Fruit fly (Drosophila melanogaster) whole organism, embryonic: ENCODE measurements around the gene Prp3.
A peak's percentile ranks its signal among the peaks of the same experiment; 100 is the strongest.

Experiments used
- Atf-2 ChIP-seq: fragments of 200-800 bp; sonication (Bioruptor generic); optimal IDR thresholded peaks from 2 replicates; lab custom pipeline; 2016; ENCODE audit warnings: missing biosample characterization, missing genetic modification characterization
- Blimp-1 ChIP-seq: fragments of 200-800 bp; sonication (Bioruptor generic); optimal IDR thresholded peaks from 3 replicates; lab custom pipeline; 2018; ENCODE audit warnings: missing biosample characterization, missing genetic modification characterization, mild to moderate bottlenecking, moderate library complexity, missing genetic modification reagents
- CG10565 ChIP-seq: fragments of 200-800 bp; sonication (Bioruptor generic); optimal IDR thresholded peaks from 3 replicates; lab custom pipeline; 2016; ENCODE audit warnings: missing biosample characterization, mild to moderate bottlenecking, missing genetic modification characterization
- CG11456 ChIP-seq: fragments of 200-800 bp; sonication (Bioruptor generic); IDR thresholded peaks from 3 replicates; pipeline ENCODE4 v1.3.6; 2022; ENCODE audit warnings: missing biosample characterization, missing genetic modification characterization
- CG11560 ChIP-seq: fragments of 200-800 bp; sonication (Bioruptor generic); IDR thresholded peaks from 3 replicates; pipeline ENCODE4 v1.3.6; 2022; ENCODE audit warnings: missing biosample characterization, missing genetic modification characterization
- CG11695 ChIP-seq: fragments of 200-800 bp; sonication (Bioruptor generic); IDR thresholded peaks from 3 replicates; pipeline ENCODE4 v1.3.6; 2022; ENCODE audit warnings: missing biosample characterization, missing genetic modification characterization
- CG13123 ChIP-seq: fragments of 200-800 bp; sonication (Bioruptor generic); optimal IDR thresholded peaks from 2 replicates; lab custom pipeline; 2016; ENCODE audit warnings: missing biosample characterization, missing genetic modification characterization
- CG13624 ChIP-seq: fragments of 200-800 bp; sonication (Bioruptor generic); optimal IDR thresholded peaks from 2 replicates; lab custom pipeline; 2016; ENCODE audit warnings: missing biosample characterization, missing genetic modification characterization
- CG14050 ChIP-seq: fragments of 200-800 bp; sonication (Bioruptor generic); IDR thresholded peaks from 3 replicates; pipeline ENCODE4 v1.3.6; 2022; ENCODE audit warnings: missing biosample characterization, missing genetic modification characterization
- CG1603 ChIP-seq: fragments of 200-800 bp; sonication (Bioruptor generic); optimal IDR thresholded peaks from 2 replicates; lab custom pipeline; 2019; ENCODE audit warnings: missing biosample characterization, mild to moderate bottlenecking, missing genetic modification characterization, moderate library complexity
- CG16779 ChIP-seq: fragments of 200-800 bp; sonication (Bioruptor generic); IDR thresholded peaks from 2 replicates; pipeline ENCODE4 v1.3.6; 2022; ENCODE audit warnings: missing biosample characterization, missing genetic modification characterization
- CG17186 ChIP-seq: fragments of 200-800 bp; sonication (Bioruptor generic); optimal IDR thresholded peaks from 3 replicates; lab custom pipeline; 2017; ENCODE audit warnings: missing biosample characterization, missing genetic modification reagents, missing genetic modification characterization
- CG1792 ChIP-seq: fragments of 200-800 bp; sonication (Bioruptor generic); optimal IDR thresholded peaks from 2 replicates; lab custom pipeline; 2016; ENCODE audit warnings: missing biosample characterization, missing genetic modification characterization
- CG18619 ChIP-seq: fragments of 200-800 bp; sonication (Bioruptor generic); optimal IDR thresholded peaks from 3 replicates; lab custom pipeline; 2017; ENCODE audit warnings: missing biosample characterization, mild to moderate bottlenecking, missing genetic modification characterization
- CG2129 ChIP-seq: fragments of 200-800 bp; sonication (Bioruptor generic); IDR thresholded peaks from 2 replicates; pipeline ENCODE4 v1.3.6; 2022; ENCODE audit warnings: missing biosample characterization, missing genetic modification characterization; ENCODE audit not compliant: partially characterized antibody
- CG2199 ChIP-seq: fragments of 200-800 bp; sonication (Bioruptor generic); IDR thresholded peaks from 3 replicates; pipeline ENCODE4 v1.3.6; 2022; ENCODE audit warnings: missing biosample characterization, missing genetic modification characterization
- CG3163 ChIP-seq: fragments of 200-800 bp; sonication (Bioruptor generic); optimal IDR thresholded peaks from 3 replicates; lab custom pipeline; 2016; ENCODE audit warnings: missing biosample characterization, missing genetic modification characterization
- CG3281 ChIP-seq: fragments of 200-800 bp; sonication (Bioruptor generic); optimal IDR thresholded peaks from 3 replicates; lab custom pipeline; 2017; ENCODE audit warnings: missing biosample characterization, mild to moderate bottlenecking, missing genetic modification characterization
- CG7963 ChIP-seq: fragments of 200-800 bp; sonication (Bioruptor generic); IDR thresholded peaks from 3 replicates; pipeline ENCODE4 v1.3.6; 2022; ENCODE audit warnings: missing biosample characterization, missing genetic modification characterization; ENCODE audit not compliant: partially characterized antibody
- CG8388 ChIP-seq: fragments of 200-800 bp; sonication (Bioruptor generic); optimal IDR thresholded peaks from 2 replicates; lab custom pipeline; 2019; ENCODE audit warnings: missing biosample characterization, mild to moderate bottlenecking, missing genetic modification characterization, moderate library complexity
- CG9797 ChIP-seq: fragments of 200-800 bp; sonication (Bioruptor generic); optimal IDR thresholded peaks from 3 replicates; lab custom pipeline; 2018; ENCODE audit warnings: missing biosample characterization, mild to moderate bottlenecking, missing genetic modification characterization
- Dfd ChIP-seq, 2 experiments: fragments of >200 bp; optimal IDR thresholded peaks; 2 replicates each; lab custom pipeline; 2017; ENCODE audit warnings: missing biosample characterization in 2 of 2, missing genetic modification characterization in 2 of 2
- Drgx ChIP-seq: fragments of 200-800 bp; sonication (Bioruptor generic); IDR thresholded peaks from 2 replicates; pipeline ENCODE4 v1.3.6; 2022; ENCODE audit warnings: missing biosample characterization, missing genetic modification characterization
- ERR ChIP-seq: fragments of 200-800 bp; sonication (Bioruptor generic); optimal IDR thresholded peaks from 2 replicates; lab custom pipeline; 2016; ENCODE audit warnings: missing biosample characterization, missing genetic modification characterization
- HLHmδ ChIP-seq: fragments of 200-800 bp; sonication (Bioruptor generic); optimal IDR thresholded peaks from 2 replicates; lab custom pipeline; 2018; ENCODE audit warnings: missing biosample characterization, mild to moderate bottlenecking, missing genetic modification characterization, moderate library complexity
- Hand ChIP-seq: fragments of 200-800 bp; sonication (Bioruptor generic); optimal IDR thresholded peaks from 2 replicates; lab custom pipeline; 2017; ENCODE audit warnings: mild to moderate bottlenecking, missing biosample characterization, missing genetic modification reagents, missing genetic modification characterization
- Kr ChIP-seq: fragments of 200-800 bp; sonication (Bioruptor generic); optimal IDR thresholded peaks from 2 replicates; lab custom pipeline; 2017; ENCODE audit warnings: missing biosample characterization, mild to moderate bottlenecking, missing genetic modification characterization
- Mad ChIP-seq: fragments of 200-800 bp; sonication (Bioruptor generic); optimal IDR thresholded peaks from 2 replicates; lab custom pipeline; 2016; ENCODE audit warnings: missing biosample characterization, missing genetic modification characterization
- NFAT ChIP-seq: fragments of 200-800 bp; sonication (Bioruptor generic); IDR thresholded peaks from 2 replicates; pipeline ENCODE4 v1.3.6; 2022; ENCODE audit warnings: missing biosample characterization, missing genetic modification characterization
- Opbp ChIP-seq: fragments of 200-800 bp; sonication (Bioruptor generic); IDR thresholded peaks from 3 replicates; pipeline ENCODE4 v1.3.6; 2022; ENCODE audit warnings: missing biosample characterization, missing genetic modification characterization; ENCODE audit not compliant: partially characterized antibody
- Usf ChIP-seq: fragments of 200-800 bp; sonication (Bioruptor generic); optimal IDR thresholded peaks from 2 replicates; lab custom pipeline; 2017; ENCODE audit warnings: missing genotype, missing biosample characterization, missing genetic modification characterization
- az2 ChIP-seq: fragments of 200-800 bp; sonication (Bioruptor generic); optimal IDR thresholded peaks from 3 replicates; lab custom pipeline; 2016; ENCODE audit warnings: missing biosample characterization, missing genetic modification characterization
- cg ChIP-seq: fragments of 200-800 bp; sonication (Bioruptor generic); optimal IDR thresholded peaks from 3 replicates; lab custom pipeline; 2019; ENCODE audit warnings: missing biosample characterization, mild to moderate bottlenecking, missing genetic modification characterization, moderate library complexity
- da ChIP-seq: fragments of 200-800 bp; sonication (Bioruptor generic); optimal IDR thresholded peaks from 2 replicates; lab custom pipeline; 2016; ENCODE audit warnings: missing biosample characterization, missing genetic modification characterization
- danr ChIP-seq: fragments of 200-800 bp; sonication (Bioruptor generic); IDR thresholded peaks from 2 replicates; pipeline ENCODE4 v1.3.6; 2022; ENCODE audit warnings: missing biosample characterization, missing genetic modification characterization
- emc ChIP-seq: fragments of 200-800 bp; sonication (Bioruptor generic); optimal IDR thresholded peaks from 2 replicates; lab custom pipeline; 2016; ENCODE audit warnings: missing biosample characterization, missing genetic modification characterization
- esg ChIP-seq: fragments of 200-800 bp; sonication (Bioruptor generic); conservative IDR thresholded peaks from 2 replicates; pipeline ENCODE4 v1.3.6; 2022; ENCODE audit warnings: missing biosample characterization, missing genetic modification characterization
- exex ChIP-seq: fragments of 200-800 bp; sonication (Bioruptor generic); optimal IDR thresholded peaks from 4 replicates; lab custom pipeline; 2018; ENCODE audit warnings: missing biosample characterization, mild to moderate bottlenecking, missing genetic modification characterization, moderate library complexity
- jing ChIP-seq: fragments of 200-800 bp; sonication (Bioruptor generic); optimal IDR thresholded peaks from 2 replicates; lab custom pipeline; 2018; ENCODE audit warnings: missing biosample characterization, mild to moderate bottlenecking, missing genetic modification characterization
- mirr ChIP-seq: fragments of 200-800 bp; sonication (Bioruptor generic); optimal IDR thresholded peaks from 3 replicates; lab custom pipeline; 2018; ENCODE audit warnings: missing biosample characterization, mild to moderate bottlenecking, missing genetic modification characterization
- nerfin-2 ChIP-seq: fragments of 200-800 bp; sonication (Bioruptor generic); IDR thresholded peaks from 2 replicates; pipeline ENCODE4 v1.3.6; 2022; ENCODE audit warnings: missing biosample characterization, missing genetic modification characterization; ENCODE audit not compliant: partially characterized antibody
- pfk ChIP-seq: fragments of 200-800 bp; sonication (Bioruptor generic); optimal IDR thresholded peaks from 2 replicates; lab custom pipeline; 2018; ENCODE audit warnings: missing biosample characterization, mild to moderate bottlenecking, missing genetic modification characterization, moderate library complexity
- phol ChIP-seq: fragments of 200-800 bp; sonication (Bioruptor generic); optimal IDR thresholded peaks from 3 replicates; lab custom pipeline; 2018; ENCODE audit warnings: missing biosample characterization, mild to moderate bottlenecking, missing genetic modification characterization, moderate library complexity
- pzg ChIP-seq: fragments of 200-800 bp; sonication (Bioruptor generic); optimal IDR thresholded peaks from 3 replicates; lab custom pipeline; 2018; ENCODE audit warnings: missing biosample characterization, mild to moderate bottlenecking, missing genetic modification characterization, moderate library complexity
- scrt ChIP-seq: fragments of 200-800 bp; sonication (Bioruptor generic); optimal IDR thresholded peaks from 2 replicates; lab custom pipeline; 2018; ENCODE audit warnings: missing biosample characterization, mild to moderate bottlenecking, missing genetic modification characterization, moderate library complexity
- seq ChIP-seq: fragments of 200-800 bp; sonication (Bioruptor generic); IDR thresholded peaks from 2 replicates; pipeline ENCODE4 v1.3.6; 2022; ENCODE audit warnings: missing biosample characterization, missing genetic modification characterization
- slou ChIP-seq: fragments of 200-800 bp; sonication (Bioruptor generic); optimal IDR thresholded peaks from 3 replicates; lab custom pipeline; 2016; ENCODE audit warnings: missing biosample characterization, missing genetic modification characterization
- wek ChIP-seq: fragments of 200-800 bp; sonication (Bioruptor generic); optimal IDR thresholded peaks from 3 replicates; lab custom pipeline; 2018; ENCODE audit warnings: missing biosample characterization, mild to moderate bottlenecking, missing genetic modification characterization, moderate library complexity
- yki ChIP-seq: fragments of >200 bp; optimal IDR thresholded peaks from 3 replicates; lab custom pipeline; 2018

The Prp3 gene

DNA sequence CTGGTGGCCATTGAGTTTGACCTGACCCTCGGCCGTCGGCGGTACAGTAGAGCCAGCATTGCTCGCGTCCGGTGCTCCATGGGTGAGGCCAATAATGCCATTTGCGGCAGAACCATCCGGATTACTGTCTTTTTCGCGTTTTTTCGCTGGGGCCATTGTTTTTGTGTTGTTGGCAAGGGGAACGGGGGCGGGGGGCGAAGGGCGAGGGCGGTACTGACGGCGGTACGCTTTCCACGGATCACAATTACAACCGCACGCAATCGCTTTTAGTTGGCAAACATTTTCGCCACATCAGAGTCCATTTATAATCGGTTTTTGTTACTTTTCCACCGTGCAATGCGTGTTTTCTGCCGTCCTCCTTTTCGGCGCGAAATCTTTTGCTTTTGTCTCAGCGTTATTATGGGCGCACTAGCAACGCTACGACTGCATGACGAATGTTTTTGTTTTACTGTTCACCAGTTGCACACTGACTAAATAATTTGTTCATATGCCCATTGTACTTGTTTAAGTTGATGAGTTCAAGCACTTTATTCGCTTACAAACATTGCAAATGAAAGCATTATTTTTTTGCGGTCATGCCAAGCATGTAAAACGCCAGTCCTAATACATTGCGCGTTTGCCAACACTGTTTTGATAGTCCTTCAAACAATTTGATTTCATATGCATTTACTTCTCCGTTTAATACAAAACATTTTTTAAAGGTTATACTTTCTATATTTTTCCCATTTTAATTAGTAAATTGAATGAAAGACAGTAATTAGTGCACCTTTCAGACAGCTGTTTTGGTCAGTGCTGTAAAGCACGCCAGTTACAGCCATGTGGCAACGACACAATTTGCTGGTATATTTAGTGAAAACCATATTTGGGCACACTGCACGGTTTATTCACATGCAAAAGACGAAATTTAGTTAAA is 13.0 kb downstream of the Prp3 start, which contains the start of gene Pfdn6 (continued):
- TF ChIP-seq NFAT (GFP tag; lab: Robert Waterston, UW) (peak; percentile 51; the same call in 1 of the 2 replicates), CG9797 (GFP tag; lab: Kevin White, UChicago) (peak; percentile 87), Atf-2 (GFP tag; lab: Kevin White, UChicago) (peak; percentile 77), jing (GFP tag; lab: Kevin White, UChicago) (peak; percentile 39), CG10565 (GFP tag; lab: Kevin White, UChicago) (no peak), CG3281 (GFP tag; lab: Kevin White, UChicago) (peak; percentile 66), pzg (peak; percentile 85), CG18619 (GFP tag; lab: Kevin White, UChicago) (peak; percentile 81), yki (lab: Kevin White, UChicago) (no peak), da (GFP tag; lab: Kevin White, UChicago) (peak; percentile 68), CG1792 (GFP tag; lab: Kevin White, UChicago) (peak; percentile 95), cg (GFP tag; lab: Kevin White, UChicago) (no peak), CG2199 (GFP tag; lab: Robert Waterston, UW) (no peak), Usf (peak; percentile 17), nerfin-2 (GFP tag; lab: Robert Waterston, UW) (peak; percentile 76), CG7963 (GFP tag; lab: Robert Waterston, UW) (peak; percentile 60; the same call in 1 of the 3 replicates), pfk (no peak), Hand (no peak), esg (GFP tag; lab: Robert Waterston, UW) (peak; percentile 83), emc (GFP tag; lab: Kevin White, UChicago) (peak; percentile 74), CG13123 (GFP tag; lab: Kevin White, UChicago) (peak; percentile 13), CG1603 (tag; lab: Kevin White, UChicago) (peak; percentile 89), Opbp (GFP tag; lab: Robert Waterston, UW) (peak; percentile 71), CG2129 (GFP tag; lab: Robert Waterston, UW) (no peak), az2 (GFP tag; lab: Kevin White, UChicago) (peak; percentile 64), phol (tag; lab: Kevin White, UChicago) (peak; percentile 96), Dfd (GFP tag; optimal IDR thresholded peaks at IDR 0.05; lab: Kevin White, UChicago) (peak in 1 of 2 experiments; percentile 26), ERR (GFP tag; lab: Kevin White, UChicago) (no peak), CG11695 (GFP tag; lab: Robert Waterston, UW) (no peak), CG14050 (peak; percentile 72), CG17186 (GFP tag; lab: Kevin White, UChicago) (peak; percentile 60), CG8388 (GFP tag; lab: Kevin White, UChicago) (no peak), CG11560 (tag; lab: Robert Waterston, UW) (no peak), Drgx (GFP tag; lab: Robert Waterston, UW) (peak; percentile 55; the same call in 1 of the 2 replicates), exex (no peak), scrt (GFP tag; lab: Kevin White, UChicago) (no peak), mirr (GFP tag; lab: Kevin White, UChicago) (peak; percentile 43), HLHmδ (GFP tag; lab: Kevin White, UChicago) (no peak), CG3163 (peak; percentile 39), Kr (GFP tag; lab: Kevin White, UChicago) (no peak), seq (peak; percentile 57; the same call in 1 of the 2 replicates), CG11456 (peak; percentile 50; the same call in 1 of the 3 replicates), CG16779 (GFP tag; lab: Robert Waterston, UW) (no peak), Mad (GFP tag; lab: Kevin White, UChicago) (peak; percentile 61), Blimp-1 (GFP tag; lab: Kevin White, UChicago) (peak; percentile 82), CG13624 (GFP tag; lab: Kevin White, UChicago) (peak; percentile 72), wek (GFP tag; lab: Kevin White, UChicago) (no peak), danr (GFP tag; lab: Robert Waterston, UW) (no peak), slou (GFP tag; lab: Kevin White, UChicago) (no peak)
